Worm (Caenorhabditis elegans): Measurements from ENCODE around the gene sre-43.

ce11 chrII:13933534-13933933, 35.3 kb downstream of the sre-43 start:
- TF ChIP-seq ztf-29 (GFP tag; IDR thresholded peaks at IDR 0.05), result no peak
- no peak for TF ChIP-seq flt-1 (GFP tag; IDR thresholded peaks at IDR 0.05)
- TF ChIP-seq T22C8.4 (GFP tag; IDR thresholded peaks at IDR 0.05), result no peak
- TF ChIP-seq tab-1 (GFP tag; IDR thresholded peaks at IDR 0.05), result no peak
- no peak for TF ChIP-seq med-1 (GFP tag; optimal IDR thresholded peaks at IDR 0.05; ENCODE audit: insufficient read depth)
- no peak for TF ChIP-seq ztf-23 (GFP tag; IDR thresholded peaks at IDR 0.05)
